Worm (Caenorhabditis elegans) whole organism, L4 larva: ENCODE measurements around the gene D1054.5.
A peak's percentile ranks its signal among the peaks of the same experiment; 100 is the strongest.

Source experiments
- F10B5.3 ChIP-seq: sonication (generic microtip); optimal IDR thresholded peaks from 2 replicates; lab custom pipeline; 2016; ENCODE audit warnings: mild to moderate bottlenecking, missing genetic modification characterization, missing compliant biosample characterization
- F44E2.7 ChIP-seq: fragments of 200-800 bp; sonication (Bioruptor generic); IDR thresholded peaks from 2 replicates; pipeline ENCODE4 v2.1.2; 2022; ENCODE audit warnings: missing genetic modification characterization, missing compliant biosample characterization
- ZK546.5 ChIP-seq, 2 experiments: sonication (generic microtip); optimal IDR thresholded peaks; 2 replicates each; lab custom pipeline; 2017; ENCODE audit warnings: missing biosample characterization in 2 of 2, missing genetic modification characterization in 2 of 2
- aly-2 ChIP-seq: sonication (generic microtip); optimal IDR thresholded peaks from 2 replicates; lab custom pipeline; 2018; ENCODE audit warnings: missing biosample characterization, missing genetic modification characterization
- ama-1 ChIP-seq: fragments of 150-350 bp; optimal IDR thresholded peaks from 2 replicates; lab custom pipeline; 2014; ENCODE audit warnings: inconsistent platforms, mixed read lengths
- arid-1 ChIP-seq: fragments of 200-800 bp; sonication (Bioruptor generic); conservative IDR thresholded peaks from 2 replicates; pipeline ENCODE4 v1.3.6; 2022; ENCODE audit warnings: missing genetic modification reagents, missing genetic modification characterization, missing compliant biosample characterization
- ceh-20 ChIP-seq: fragments of 200-800 bp; sonication (Bioruptor generic); IDR thresholded peaks from 2 replicates; pipeline ENCODE4 v1.3.6; 2022; ENCODE audit warnings: missing genetic modification reagents, missing genetic modification characterization, missing compliant biosample characterization
- ceh-28 ChIP-seq: fragments of 150-350 bp; optimal IDR thresholded peaks from 2 replicates; lab custom pipeline; 2014; ENCODE audit warnings: missing biosample characterization, missing genetic modification reagents, missing genetic modification characterization
- ceh-32 ChIP-seq: sonication (generic microtip); optimal IDR thresholded peaks from 2 replicates; lab custom pipeline; 2016; ENCODE audit warnings: mild to moderate bottlenecking, missing genetic modification characterization, missing compliant biosample characterization; ENCODE audit not compliant: poor library complexity
- daf-16 ChIP-seq, 3 experiments: sonication (generic microtip); optimal IDR thresholded peaks; 2 replicates each; lab custom pipeline; 2016 to 2017; ENCODE audit warnings: missing genetic modification characterization in 3 of 3, missing genetic modification reagents in 3 of 3, mild to moderate bottlenecking in 2 of 3, missing compliant biosample characterization in 2 of 3, missing biosample characterization in 1 of 3, moderate library complexity in 1 of 3
- daf-8 ChIP-seq: fragments of 200-800 bp; sonication (Bioruptor generic); IDR thresholded peaks from 2 replicates; pipeline ENCODE4 v1.3.6; 2022; ENCODE audit warnings: missing genetic modification characterization, missing compliant biosample characterization
- dmd-6 ChIP-seq: fragments of 200-800 bp; sonication (Bioruptor generic); IDR thresholded peaks from 2 replicates; pipeline ENCODE4 v1.3.6; 2022; ENCODE audit warnings: missing genetic modification reagents, missing genetic modification characterization, missing compliant biosample characterization
- dve-1 ChIP-seq: sonication (generic microtip); optimal IDR thresholded peaks from 2 replicates; lab custom pipeline; 2017; ENCODE audit warnings: antibody characterized with exemption, mild to moderate bottlenecking, missing genetic modification characterization, missing compliant biosample characterization; ENCODE audit not compliant: insufficient read depth
- fkh-10 ChIP-seq: fragments of 150-350 bp; optimal IDR thresholded peaks from 2 replicates; lab custom pipeline; 2014; ENCODE audit warnings: missing biosample characterization, missing genetic modification reagents, missing genetic modification characterization
- hlh-11 ChIP-seq: fragments of 200-800 bp; sonication (Bioruptor generic); optimal IDR thresholded peaks from 2 replicates; lab custom pipeline; 2018; ENCODE audit warnings: mild to moderate bottlenecking, missing genetic modification characterization, missing compliant biosample characterization
- hmg-1.1 ChIP-seq: fragments of 200-800 bp; sonication (Bioruptor generic); IDR thresholded peaks from 2 replicates; pipeline ENCODE4 v1.3.6; 2022; ENCODE audit warnings: missing genetic modification reagents, missing genetic modification characterization, missing compliant biosample characterization
- lin-1 ChIP-seq: fragments of 200-800 bp; sonication (Bioruptor generic); IDR thresholded peaks from 2 replicates; pipeline ENCODE4 v1.3.6; 2022; ENCODE audit warnings: missing genetic modification reagents, missing genetic modification characterization, missing compliant biosample characterization
- lir-3 ChIP-seq: sonication (generic microtip); optimal IDR thresholded peaks from 2 replicates; lab custom pipeline; 2016; ENCODE audit warnings: mild to moderate bottlenecking, missing genetic modification characterization, missing compliant biosample characterization
- mdt-29 ChIP-seq: fragments of 200-800 bp; sonication (Bioruptor generic); IDR thresholded peaks from 2 replicates; pipeline ENCODE4 v1.3.6; 2022; ENCODE audit warnings: missing genetic modification reagents, missing genetic modification characterization, missing compliant biosample characterization
- mxl-3 ChIP-seq: fragments of 200-800 bp; sonication (Bioruptor generic); optimal IDR thresholded peaks from 2 replicates; lab custom pipeline; 2018; ENCODE audit warnings: mild to moderate bottlenecking, missing genetic modification characterization, missing compliant biosample characterization
- nhr-102 ChIP-seq: sonication (generic microtip); optimal IDR thresholded peaks from 2 replicates; lab custom pipeline; 2016; ENCODE audit warnings: mild to moderate bottlenecking, missing genetic modification characterization, moderate library complexity, missing compliant biosample characterization
- nhr-237 ChIP-seq: sonication (generic microtip); optimal IDR thresholded peaks from 2 replicates; lab custom pipeline; 2017; ENCODE audit warnings: missing biosample characterization, missing genetic modification characterization
- nhr-28 ChIP-seq: fragments of 150-350 bp; optimal IDR thresholded peaks from 2 replicates; lab custom pipeline; 2014; ENCODE audit warnings: missing biosample characterization, missing genetic modification characterization
- nhr-42 ChIP-seq: fragments of 200-800 bp; sonication (Bioruptor generic); IDR thresholded peaks from 2 replicates; pipeline ENCODE4 v1.3.6; 2022; ENCODE audit warnings: missing genetic modification characterization, missing compliant biosample characterization
- nhr-48 ChIP-seq: sonication (generic microtip); optimal IDR thresholded peaks from 2 replicates; lab custom pipeline; 2016; ENCODE audit warnings: mild to moderate bottlenecking, missing genetic modification characterization, missing compliant biosample characterization
- nhr-6 ChIP-seq: fragments of 150-350 bp; optimal IDR thresholded peaks from 2 replicates; lab custom pipeline; 2014; ENCODE audit warnings: missing biosample characterization, missing genetic modification characterization
- nhr-77 ChIP-seq: fragments of 150-350 bp; optimal IDR thresholded peaks from 2 replicates; lab custom pipeline; 2014; ENCODE audit warnings: missing biosample characterization, missing genetic modification characterization
- php-3 ChIP-seq: fragments of 200-800 bp; sonication (Bioruptor generic); IDR thresholded peaks from 2 replicates; pipeline ENCODE4 v1.3.6; 2022; ENCODE audit warnings: missing genetic modification reagents, missing genetic modification characterization, missing compliant biosample characterization
- pqm-1 ChIP-seq: sonication (generic microtip); optimal IDR thresholded peaks from 2 replicates; lab custom pipeline; 2017; ENCODE audit warnings: missing biosample characterization, missing genetic modification characterization
- set-16 ChIP-seq: fragments of 200-800 bp; sonication (Bioruptor generic); IDR thresholded peaks from 2 replicates; pipeline ENCODE4 v1.3.6; 2022; ENCODE audit warnings: missing genetic modification reagents, missing genetic modification characterization, missing compliant biosample characterization
- spr-3 ChIP-seq: fragments of 200-800 bp; sonication (Bioruptor generic); optimal IDR thresholded peaks from 2 replicates; lab custom pipeline; 2018; ENCODE audit warnings: mild to moderate bottlenecking, missing genetic modification characterization, missing compliant biosample characterization
- tag-97 ChIP-seq: fragments of 200-800 bp; sonication (Bioruptor generic); IDR thresholded peaks from 2 replicates; pipeline ENCODE4 v1.3.6; 2022; ENCODE audit warnings: missing genetic modification characterization, missing compliant biosample characterization
- tra-1 ChIP-seq: fragments of 200-800 bp; sonication (Bioruptor generic); IDR thresholded peaks from 2 replicates; pipeline ENCODE4 v1.3.6; 2022; ENCODE audit warnings: missing genetic modification reagents, missing genetic modification characterization, missing compliant biosample characterization
- unc-39 ChIP-seq: sonication (generic microtip); optimal IDR thresholded peaks from 2 replicates; lab custom pipeline; 2017; ENCODE audit warnings: missing biosample characterization, missing genetic modification characterization
- unc-62 ChIP-seq, 3 experiments: fragments of 150-350 bp in 1 of 3; sonication (generic microtip); optimal IDR thresholded peaks in 2 of 3; peaks in 1 of 3; 1 replicate in 1 of 3; 2 replicates in 2 of 3; lab custom pipeline; 2014 to 2017; ENCODE audit warnings: missing biosample characterization in 3 of 3, missing genetic modification characterization in 3 of 3, missing genetic modification reagents in 3 of 3, missing genotype in 1 of 3
- zip-11 ChIP-seq: fragments of 200-800 bp; sonication (Bioruptor generic); IDR thresholded peaks from 2 replicates; pipeline ENCODE4 v1.3.6; 2022; ENCODE audit warnings: missing genetic modification characterization, missing compliant biosample characterization

Gene D1054.5

DNA sequence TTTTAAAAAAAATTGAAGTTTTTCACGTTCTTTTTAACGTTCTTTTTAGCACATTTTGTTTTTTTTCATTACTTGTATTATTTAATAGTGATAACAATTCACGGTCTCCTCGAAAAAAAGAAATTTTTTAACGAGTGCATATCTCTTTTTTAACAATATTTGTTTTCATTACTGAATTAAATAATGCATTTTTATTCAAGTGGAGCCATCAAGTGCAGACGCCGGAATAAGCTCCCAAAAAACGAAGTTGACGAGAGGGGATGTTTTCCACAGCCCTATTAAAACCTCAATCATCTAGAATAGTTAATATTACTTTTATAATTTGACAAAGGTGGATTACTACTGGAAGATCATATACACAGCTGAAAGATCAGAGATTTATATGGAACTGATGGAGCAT, 19.7 kb downstream of the D1054.5 start, which contains the start of gene irld-6:
TSS of gene irld-6 (minus strand) at position 101 of the 400 bp plus-strand sequence.
- TF ChIP-seq lir-3 (tag; lab: Kevin White, UChicago) (no peak), nhr-6 (tag; lab: Kevin White, UChicago) (no peak), arid-1 (no peak), unc-39 (tag; lab: Kevin White, UChicago) (no peak), ama-1 (no peak), ZK546.5 (tag; optimal IDR thresholded peaks at IDR 0.05; lab: Kevin White, UChicago) (no peak), nhr-42 (GFP tag; lab: Robert Waterston, UW) (no peak), ceh-20 (no peak), mdt-29 (GFP tag; lab: Robert Waterston, UW) (no peak), spr-3 (GFP tag; lab: Kevin White, UChicago) (no peak), aly-2 (no peak), F10B5.3 (tag; lab: Kevin White, UChicago) (no peak), nhr-77 (no peak), nhr-237 (tag; lab: Kevin White, UChicago) (no peak), ceh-32 (tag; lab: Kevin White, UChicago) (no peak), nhr-102 (tag; lab: Kevin White, UChicago) (no peak), F44E2.7 (GFP tag; lab: Robert Waterston, UW) (no peak), tra-1 (GFP tag; lab: Robert Waterston, UW) (no peak), daf-8 (GFP tag; lab: Robert Waterston, UW) (no peak), tag-97 (GFP tag; lab: Robert Waterston, UW) (no peak)

- no peak for TF ChIP-seq aly-2
- no peak for TF ChIP-seq hmg-1.1 (GFP tag; lab: Robert Waterston, UW)
- no peak for TF ChIP-seq set-16
- TF ChIP-seq nhr-42 (GFP tag; lab: Robert Waterston, UW), result no peak
- no peak for TF ChIP-seq ceh-20
- no peak for TF ChIP-seq unc-62 (GFP tag; optimal IDR thresholded peaks at IDR 0.05 in 1 of 2; lab: Kevin White, UChicago)
- TF ChIP-seq unc-62 (tag; optimal IDR thresholded peaks at IDR 0.05; lab: Kevin White, UChicago), result no peak
- TF ChIP-seq, all 104 proteins: peak for 0
Measured at ce11 chrV:10754050-10754449, 22.3 kb downstream of the D1054.5 start, which contains the start of gene F28H7.7. Gene F28H7.7 (minus strand): TSS chrV:10754150.

DNA sequence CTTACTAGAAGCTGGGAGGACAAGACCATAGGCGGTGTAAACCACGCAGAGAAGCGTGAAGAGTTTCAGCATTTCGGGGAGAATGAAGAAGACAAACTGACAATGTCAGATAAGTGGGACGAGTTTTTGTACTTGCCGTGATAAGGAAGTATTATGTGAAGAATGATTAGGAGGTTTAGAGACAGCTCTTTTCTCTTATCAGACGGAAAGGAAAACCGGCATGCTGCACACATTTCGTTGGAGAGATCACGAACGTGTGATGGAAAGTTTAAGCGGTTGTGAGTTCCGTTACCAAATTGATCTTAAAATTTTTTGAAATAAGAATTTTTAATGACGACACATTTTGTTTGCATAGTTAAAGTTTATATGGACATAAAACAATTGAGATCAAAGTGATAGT, 25.7 kb downstream of the D1054.5 start, which contains the start of gene F28H7.3:
TSS of gene F28H7.3 (minus strand) at position 159 of the 400 bp plus-strand sequence.
- peak; percentile 61; the same call in 1 of the 2 replicates for TF ChIP-seq lin-1 (GFP tag; lab: Robert Waterston, UW)
- 0 out of 2 replicates have a peak, but pooled peaks have one; percentile 45 for TF ChIP-seq php-3
- peak; percentile 65 for TF ChIP-seq hlh-11 (tag; lab: Kevin White, UChicago)
- peak; percentile 77 for TF ChIP-seq dve-1
- peak; percentile 73 for TF ChIP-seq nhr-28 (tag; lab: Kevin White, UChicago)
- TF ChIP-seq nhr-48 (tag; lab: Kevin White, UChicago), result peak; percentile 41
- peak; percentile 97 for TF ChIP-seq dmd-6 (GFP tag; lab: Robert Waterston, UW)
- peak; percentile 45; the same call in 1 of the 2 replicates for TF ChIP-seq tra-1 (GFP tag; lab: Robert Waterston, UW)
- no peak for TF ChIP-seq daf-16 (GFP tag; optimal IDR thresholded peaks at IDR 0.05; lab: Kevin White, UChicago)
- TF ChIP-seq daf-16 (tag; optimal IDR thresholded peaks at IDR 0.05; lab: Kevin White, UChicago), result peak; percentile 51
- no peak for TF ChIP-seq fkh-10 (GFP tag; lab: Kevin White, UChicago)
- TF ChIP-seq mxl-3 (GFP tag; lab: Kevin White, UChicago), result peak; percentile 46
- no peak for TF ChIP-seq ceh-28
- peak; percentile 94 for TF ChIP-seq pqm-1 (tag; lab: Kevin White, UChicago)
- TF ChIP-seq zip-11 (GFP tag; lab: Robert Waterston, UW), result no peak
- peak; percentile 49 for TF ChIP-seq nhr-77
